Worm (Caenorhabditis elegans): ENCODE measurements around the gene Y57G11C.1131.

DNA sequence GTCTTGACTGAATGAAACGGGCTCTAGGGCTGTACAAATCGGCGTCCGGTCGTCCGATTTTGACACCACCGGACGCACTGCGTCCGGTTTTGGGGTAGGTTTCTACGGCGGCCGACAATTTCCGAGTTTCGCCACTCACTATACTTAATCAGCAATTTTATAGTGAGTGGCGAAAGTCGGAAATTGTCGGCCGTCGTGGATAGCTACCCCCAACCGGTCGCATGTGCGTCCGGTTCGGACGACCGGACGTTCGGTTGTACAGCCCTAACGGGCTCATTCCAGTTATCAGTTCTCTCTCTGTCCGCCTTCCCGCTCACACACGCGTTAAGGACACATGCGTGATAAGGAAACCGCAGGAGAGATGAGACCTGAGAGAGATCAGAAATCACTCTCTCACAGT lies at the start of gene Y57G11C.1131:
- TF ChIP-seq lin-14 (GFP tag; optimal IDR thresholded peaks at IDR 0.05), result no peak
- TF ChIP-seq nhr-76 (tag; optimal IDR thresholded peaks at IDR 0.05), result no peak
- no peak for TF ChIP-seq egl-13 (tag; optimal IDR thresholded peaks at IDR 0.05)
- no peak for TF ChIP-seq lsy-2 (tag; optimal IDR thresholded peaks at IDR 0.05)

Measured in whole organism, L1 larva.